Fruit fly (Drosophila melanogaster): ENCODE data around the gene CG7579.

- TF ChIP-seq CG8478 (optimal IDR thresholded peaks at IDR 0.05) (no peak), usp (GFP tag; optimal IDR thresholded peaks at IDR 0.05) (no peak)
Observed at dm6 chr3L:15675111-15675510, 8.1 kb downstream of the CG7579 start.

Measured in whole organism.